Worm (Caenorhabditis elegans) whole organism, dauer: Measurements from ENCODE around the gene C49C3.4.
"Not testable (repeated sequence)": the region's sequence is repeated elsewhere in the genome, so short reads cannot be mapped to it uniquely, and the experiment has no call there.

Experiments
- unc-62 ChIP-seq: sonication (generic microtip); optimal IDR thresholded peaks from 2 replicates; lab custom pipeline; 2017; ENCODE audit warnings: missing biosample characterization, missing genetic modification reagents, missing genetic modification characterization

The C49C3.4 gene

ce11 chrIV:17291629-17292199, 28.9 kb upstream of the C49C3.4 start, which contains the start of the genes T28F3.11 and slc-17.4:
T28F3.11 (minus strand) TSS chrIV:17291679.
slc-17.4 (minus strand) TSS chrIV:17291733.
- no peak for TF ChIP-seq unc-62 (GFP tag; lab: Kevin White, UChicago)

- no peak for TF ChIP-seq unc-62 (GFP tag; lab: Kevin White, UChicago)
These were observed 28.2 kb upstream of the C49C3.4 start for ce11 chrIV:17292350-17292749.

ce11 chrIV:17293068-17293467, 27.5 kb upstream of the C49C3.4 start:
- no peak for TF ChIP-seq unc-62 (GFP tag; lab: Kevin White, UChicago)

ce11 chrIV:17293679-17294078, 26.9 kb upstream of the C49C3.4 start:
- TF ChIP-seq unc-62 (GFP tag; lab: Kevin White, UChicago) = no peak

- no peak for TF ChIP-seq unc-62 (GFP tag; lab: Kevin White, UChicago)
These were observed 26.1 kb upstream of the C49C3.4 start, which contains the start of gene T28F3.5 for ce11 chrIV:17294489-17294888. T28F3.5 (plus strand) TSS chrIV:17294789.

- no peak for TF ChIP-seq unc-62 (GFP tag; lab: Kevin White, UChicago)
These were observed 18.7 kb upstream of the C49C3.4 start, which contains the start of gene ifta-2 for ce11 chrIV:17301933-17302332. ifta-2 (minus strand) TSS chrIV:17302033.

ce11 chrIV:17307223-17307622, 13.4 kb upstream of the C49C3.4 start, which contains the start of gene T28F3.8:
T28F3.8 (minus strand) TSS chrIV:17307323.
- TF ChIP-seq unc-62 (GFP tag; lab: Kevin White, UChicago) = not testable (repeated sequence)

- TF ChIP-seq unc-62 (GFP tag; lab: Kevin White, UChicago) = no peak
These were observed 12.4 kb upstream of the C49C3.4 start, which contains the start of gene T28F3.9 for ce11 chrIV:17308211-17308610. T28F3.9 (plus strand) TSS chrIV:17308511.

ce11 chrIV:17311842-17312241, 8.8 kb upstream of the C49C3.4 start, which contains the start of gene snf-9:
snf-9 (plus strand) TSS chrIV:17312142.
- TF ChIP-seq unc-62 (GFP tag; lab: Kevin White, UChicago) = no peak

ce11 chrIV:17316398-17316797, 4.2 kb upstream of the C49C3.4 start, which contains the start of gene C49C3.20:
C49C3.20 (minus strand) TSS chrIV:17316498.
- no peak for TF ChIP-seq unc-62 (GFP tag; lab: Kevin White, UChicago)

- no peak for TF ChIP-seq unc-62 (GFP tag; lab: Kevin White, UChicago)
These were observed 8.2 kb downstream of the C49C3.4 start, which contains the start of gene ceh-88 for ce11 chrIV:17328834-17329233. ceh-88 (plus strand) TSS chrIV:17329188.

- TF ChIP-seq unc-62 (GFP tag; lab: Kevin White, UChicago) = no peak
These were observed 10.5 kb downstream of the C49C3.4 start, which contains the start of gene C49C3.6 for ce11 chrIV:17331100-17331577. C49C3.6 (plus strand) TSS chrIV:17331527.

- TF ChIP-seq unc-62 (GFP tag; lab: Kevin White, UChicago) = no peak
These were observed 11.7 kb downstream of the C49C3.4 start, which contains the start of gene C49C3.7 for ce11 chrIV:17332261-17332660. C49C3.7 (plus strand) TSS chrIV:17332561.

- no peak for TF ChIP-seq unc-62 (GFP tag; lab: Kevin White, UChicago)
These were observed 13.1 kb downstream of the C49C3.4 start, which contains the start of gene C49C3.15 for ce11 chrIV:17333542-17334281. C49C3.15 (plus strand) TSS chrIV:17334231.

- TF ChIP-seq unc-62 (GFP tag; lab: Kevin White, UChicago) = no peak
These were observed 14.4 kb downstream of the C49C3.4 start, which contains the start of gene C49C3.8 for ce11 chrIV:17335031-17335430. C49C3.8 (plus strand) TSS chrIV:17335203.
